Fruit fly (Drosophila melanogaster) whole organism, embryonic: ENCODE data around the gene sud1.
A peak's percentile ranks its signal among the peaks of the same experiment; 100 is the strongest.

Source experiments
- Atf-2 ChIP-seq: fragments of 200-800 bp; sonication (Bioruptor generic); optimal IDR thresholded peaks from 2 replicates; lab custom pipeline; 2016; ENCODE audit warnings: missing biosample characterization, missing genetic modification characterization
- Bdp1 ChIP-seq: fragments of 200-800 bp; sonication (Bioruptor generic); optimal IDR thresholded peaks from 3 replicates; lab custom pipeline; 2016; ENCODE audit warnings: missing biosample characterization, missing genetic modification characterization
- BtbVII ChIP-seq: fragments of 200-800 bp; sonication (Bioruptor generic); optimal IDR thresholded peaks from 3 replicates; lab custom pipeline; 2017; ENCODE audit warnings: missing biosample characterization, mild to moderate bottlenecking, missing genetic modification characterization
- CG10321 ChIP-seq: fragments of 200-800 bp; sonication (Bioruptor generic); IDR thresholded peaks from 2 replicates; pipeline ENCODE4 v1.3.6; 2022; ENCODE audit warnings: missing biosample characterization, missing genetic modification characterization
- CG10366 ChIP-seq: fragments of 200-800 bp; sonication (Bioruptor generic); IDR thresholded peaks from 2 replicates; pipeline ENCODE4 v1.3.6; 2022; ENCODE audit warnings: missing biosample characterization, missing genetic modification characterization
- CG12104 ChIP-seq: fragments of 200-800 bp; sonication (Bioruptor generic); optimal IDR thresholded peaks from 3 replicates; lab custom pipeline; 2016; ENCODE audit warnings: missing biosample characterization, missing genetic modification characterization
- CG17612 ChIP-seq: fragments of 200-800 bp; sonication (Bioruptor generic); IDR thresholded peaks from 2 replicates; pipeline ENCODE4 v1.3.6; 2022; ENCODE audit warnings: missing biosample characterization, missing genetic modification characterization
- CG1792 ChIP-seq: fragments of 200-800 bp; sonication (Bioruptor generic); optimal IDR thresholded peaks from 2 replicates; lab custom pipeline; 2016; ENCODE audit warnings: missing biosample characterization, missing genetic modification characterization
- CG32772 ChIP-seq: fragments of 200-800 bp; sonication (Bioruptor generic); IDR thresholded peaks from 2 replicates; pipeline ENCODE4 v1.3.6; 2022; ENCODE audit warnings: missing biosample characterization, missing genetic modification characterization
- CG42726 ChIP-seq: fragments of 200-800 bp; sonication (Bioruptor generic); IDR thresholded peaks from 2 replicates; pipeline ENCODE4 v1.3.6; 2022; ENCODE audit warnings: missing biosample characterization, missing genetic modification characterization; ENCODE audit not compliant: partially characterized antibody
- CG4730 ChIP-seq: fragments of 200-800 bp; sonication (Bioruptor generic); IDR thresholded peaks from 2 replicates; pipeline ENCODE4 v1.3.6; 2022; ENCODE audit warnings: missing biosample characterization, missing genetic modification characterization
- CG7372 ChIP-seq: fragments of 200-800 bp; sonication (Bioruptor generic); IDR thresholded peaks from 2 replicates; pipeline ENCODE4 v1.3.6; 2022; ENCODE audit warnings: missing biosample characterization, missing genetic modification characterization
- CG9437 ChIP-seq: fragments of 200-800 bp; sonication (Bioruptor generic); optimal IDR thresholded peaks from 2 replicates; lab custom pipeline; 2018; ENCODE audit warnings: missing biosample characterization, mild to moderate bottlenecking, missing genetic modification characterization
- Drgx ChIP-seq: fragments of 200-800 bp; sonication (Bioruptor generic); IDR thresholded peaks from 2 replicates; pipeline ENCODE4 v1.3.6; 2022; ENCODE audit warnings: missing biosample characterization, missing genetic modification characterization
- Fer3 ChIP-seq: fragments of 200-800 bp; sonication (Bioruptor generic); optimal IDR thresholded peaks from 2 replicates; lab custom pipeline; 2018; ENCODE audit warnings: missing biosample characterization, mild to moderate bottlenecking, missing genetic modification characterization, moderate library complexity
- Gsc ChIP-seq: fragments of 200-800 bp; sonication (Bioruptor generic); IDR thresholded peaks from 2 replicates; pipeline ENCODE4 v1.3.6; 2022; ENCODE audit warnings: missing biosample characterization, missing genetic modification characterization
- HmgD ChIP-seq: fragments of 200-800 bp; sonication (Bioruptor generic); optimal IDR thresholded peaks from 3 replicates; lab custom pipeline; 2016; ENCODE audit warnings: missing biosample characterization, missing genetic modification characterization
- Lpt ChIP-seq: fragments of >200 bp; optimal IDR thresholded peaks from 2 replicates; lab custom pipeline; 2018; ENCODE audit warnings: missing biosample characterization, missing genetic modification characterization
- MBD-R2 ChIP-seq: fragments of 200-800 bp; sonication (Bioruptor generic); IDR thresholded peaks from 2 replicates; pipeline ENCODE4 v1.3.6; 2022; ENCODE audit warnings: missing biosample characterization, missing genetic modification characterization
- Mrtf ChIP-seq: fragments of 200-800 bp; sonication (Bioruptor generic); IDR thresholded peaks from 3 replicates; pipeline ENCODE4 v1.3.6; 2022; ENCODE audit warnings: missing biosample characterization, missing genetic modification characterization
- Myb ChIP-seq: fragments of 200-800 bp; sonication (Bioruptor generic); optimal IDR thresholded peaks from 2 replicates; lab custom pipeline; 2016; ENCODE audit warnings: missing biosample characterization, missing genetic modification characterization
- Ravus ChIP-seq: fragments of 200-800 bp; sonication (Bioruptor generic); IDR thresholded peaks from 2 replicates; pipeline ENCODE4 v1.3.6; 2022; ENCODE audit warnings: missing biosample characterization, missing genetic modification characterization
- Trl ChIP-seq, 3 experiments: fragments of >200 bp in 2 of 3; fragments of 200-800 bp in 1 of 3; sonication (Bioruptor generic) in 1 of 3; optimal IDR thresholded peaks; 2 replicates in 1 of 3; 3 replicates in 2 of 3; lab custom pipeline; 2016 to 2017; ENCODE audit warnings: missing biosample characterization in 1 of 3, missing genetic modification characterization in 1 of 3
- al ChIP-seq: fragments of 200-800 bp; sonication (Bioruptor generic); IDR thresholded peaks from 2 replicates; pipeline ENCODE4 v1.3.6; 2022; ENCODE audit warnings: missing biosample characterization, missing genetic modification characterization
- bcd ChIP-seq: fragments of 200-800 bp; sonication (Bioruptor generic); optimal IDR thresholded peaks from 2 replicates; lab custom pipeline; 2017; ENCODE audit warnings: missing biosample characterization, mild to moderate bottlenecking, missing genetic modification characterization
- bowl ChIP-seq: fragments of 200-800 bp; sonication (Bioruptor generic); IDR thresholded peaks from 2 replicates; pipeline ENCODE4 v1.3.6; 2022; ENCODE audit warnings: missing biosample characterization, missing genetic modification characterization
- caup ChIP-seq: fragments of 200-800 bp; sonication (Bioruptor generic); optimal IDR thresholded peaks from 3 replicates; lab custom pipeline; 2017; ENCODE audit warnings: missing biosample characterization, mild to moderate bottlenecking, missing genetic modification characterization, moderate library complexity; ENCODE audit not compliant: severe bottlenecking
- cg ChIP-seq: fragments of 200-800 bp; sonication (Bioruptor generic); optimal IDR thresholded peaks from 3 replicates; lab custom pipeline; 2019; ENCODE audit warnings: missing biosample characterization, mild to moderate bottlenecking, missing genetic modification characterization, moderate library complexity
- ci ChIP-seq: fragments of 200-800 bp; sonication (Bioruptor generic); IDR thresholded peaks from 3 replicates; pipeline ENCODE4 v1.3.6; 2022; ENCODE audit warnings: missing biosample characterization, missing genetic modification characterization
- crol ChIP-seq: fragments of 200-800 bp; sonication (Bioruptor generic); IDR thresholded peaks from 2 replicates; pipeline ENCODE4 v1.3.6; 2022; ENCODE audit warnings: missing biosample characterization, missing genetic modification characterization
- crp ChIP-seq, 2 experiments: fragments of 200-800 bp; sonication (Bioruptor generic); optimal IDR thresholded peaks; 2 replicates in 1 of 2; 3 replicates in 1 of 2; lab custom pipeline; 2017; ENCODE audit warnings: missing biosample characterization in 2 of 2, missing genetic modification characterization in 2 of 2, mild to moderate bottlenecking in 1 of 2, moderate library complexity in 1 of 2
- dpn ChIP-seq, 2 experiments: fragments of 200-800 bp; sonication (Bioruptor generic); optimal IDR thresholded peaks; 3 replicates each; lab custom pipeline; 2016; ENCODE audit warnings: missing biosample characterization in 2 of 2, missing genetic modification characterization in 2 of 2
- ems ChIP-seq: fragments of 200-800 bp; sonication (Bioruptor generic); optimal IDR thresholded peaks from 3 replicates; lab custom pipeline; 2016; ENCODE audit warnings: missing biosample characterization, missing genetic modification characterization
- grn ChIP-seq: fragments of 200-800 bp; sonication (Bioruptor generic); optimal IDR thresholded peaks from 3 replicates; lab custom pipeline; 2017; ENCODE audit warnings: missing biosample characterization, missing genetic modification characterization
- gro ChIP-seq: fragments of 200-800 bp; sonication (Bioruptor generic); optimal IDR thresholded peaks from 2 replicates; lab custom pipeline; 2016; ENCODE audit warnings: missing biosample characterization, missing genetic modification characterization
- hth ChIP-seq: fragments of >200 bp; optimal IDR thresholded peaks from 2 replicates; lab custom pipeline; 2017; ENCODE audit warnings: inconsistent platforms
- ken ChIP-seq: fragments of 200-800 bp; sonication (Bioruptor generic); IDR thresholded peaks from 3 replicates; pipeline ENCODE4 v1.3.6; 2022; ENCODE audit warnings: missing biosample characterization, missing genetic modification characterization
- lov ChIP-seq, 2 experiments: fragments of 200-800 bp in 1 of 2; fragments of >200 bp in 1 of 2; sonication (Bioruptor generic) in 1 of 2; IDR thresholded peaks in 1 of 2; optimal IDR thresholded peaks in 1 of 2; 2 replicates in 1 of 2; 3 replicates in 1 of 2; pipeline versions ENCODE4 v1.3.6 to Lab custom; 2017 to 2022; ENCODE audit warnings: missing biosample characterization in 1 of 2, missing genetic modification characterization in 1 of 2
- nerfin-1 ChIP-seq: fragments of 200-800 bp; sonication (Bioruptor generic); optimal IDR thresholded peaks from 3 replicates; lab custom pipeline; 2019; ENCODE audit warnings: missing biosample characterization, mild to moderate bottlenecking, missing genetic modification characterization, moderate library complexity
- onecut ChIP-seq: fragments of 200-800 bp; sonication (Bioruptor generic); IDR thresholded peaks from 2 replicates; pipeline ENCODE4 v1.3.6; 2022; ENCODE audit warnings: missing biosample characterization, missing genetic modification characterization
- pfk ChIP-seq: fragments of 200-800 bp; sonication (Bioruptor generic); optimal IDR thresholded peaks from 2 replicates; lab custom pipeline; 2018; ENCODE audit warnings: missing biosample characterization, mild to moderate bottlenecking, missing genetic modification characterization, moderate library complexity
- scrt ChIP-seq: fragments of 200-800 bp; sonication (Bioruptor generic); optimal IDR thresholded peaks from 2 replicates; lab custom pipeline; 2018; ENCODE audit warnings: missing biosample characterization, mild to moderate bottlenecking, missing genetic modification characterization, moderate library complexity
- sd ChIP-seq: fragments of 200-800 bp; sonication (Bioruptor generic); optimal IDR thresholded peaks from 3 replicates; lab custom pipeline; 2018; ENCODE audit warnings: missing biosample characterization, mild to moderate bottlenecking, missing genetic modification characterization, moderate library complexity
- tll ChIP-seq, 2 experiments: fragments of 200-800 bp in 1 of 2; fragments of >200 bp in 1 of 2; sonication (Bioruptor generic) in 1 of 2; optimal IDR thresholded peaks; 2 replicates each; lab custom pipeline; 2017 to 2019; ENCODE audit warnings: missing biosample characterization in 2 of 2, missing genetic modification characterization in 2 of 2, mild to moderate bottlenecking in 1 of 2, moderate library complexity in 1 of 2
- trem ChIP-seq: fragments of 200-800 bp; optimal IDR thresholded peaks from 3 replicates; lab custom pipeline; 2019; ENCODE audit warnings: missing biosample characterization, mild to moderate bottlenecking, missing genetic modification characterization, moderate library complexity
- tup ChIP-seq: fragments of 200-800 bp; sonication (Bioruptor generic); optimal IDR thresholded peaks from 2 replicates; lab custom pipeline; 2016; ENCODE audit warnings: missing biosample characterization, mild to moderate bottlenecking, missing genetic modification characterization, moderate library complexity
- z ChIP-seq: fragments of 200-800 bp; sonication (Bioruptor generic); IDR thresholded peaks from 3 replicates; pipeline ENCODE4 v1.3.6; 2022; ENCODE audit warnings: missing biosample characterization, missing genetic modification characterization
- zen ChIP-seq: fragments of 200-800 bp; sonication (Bioruptor generic); optimal IDR thresholded peaks from 3 replicates; lab custom pipeline; 2018; ENCODE audit warnings: missing biosample characterization, mild to moderate bottlenecking, missing genetic modification characterization, moderate library complexity
- zfh2 ChIP-seq: fragments of 200-800 bp; sonication (Bioruptor generic); optimal IDR thresholded peaks from 2 replicates; lab custom pipeline; 2016; ENCODE audit warnings: missing biosample characterization, missing genetic modification characterization

The sud1 gene

DNA sequence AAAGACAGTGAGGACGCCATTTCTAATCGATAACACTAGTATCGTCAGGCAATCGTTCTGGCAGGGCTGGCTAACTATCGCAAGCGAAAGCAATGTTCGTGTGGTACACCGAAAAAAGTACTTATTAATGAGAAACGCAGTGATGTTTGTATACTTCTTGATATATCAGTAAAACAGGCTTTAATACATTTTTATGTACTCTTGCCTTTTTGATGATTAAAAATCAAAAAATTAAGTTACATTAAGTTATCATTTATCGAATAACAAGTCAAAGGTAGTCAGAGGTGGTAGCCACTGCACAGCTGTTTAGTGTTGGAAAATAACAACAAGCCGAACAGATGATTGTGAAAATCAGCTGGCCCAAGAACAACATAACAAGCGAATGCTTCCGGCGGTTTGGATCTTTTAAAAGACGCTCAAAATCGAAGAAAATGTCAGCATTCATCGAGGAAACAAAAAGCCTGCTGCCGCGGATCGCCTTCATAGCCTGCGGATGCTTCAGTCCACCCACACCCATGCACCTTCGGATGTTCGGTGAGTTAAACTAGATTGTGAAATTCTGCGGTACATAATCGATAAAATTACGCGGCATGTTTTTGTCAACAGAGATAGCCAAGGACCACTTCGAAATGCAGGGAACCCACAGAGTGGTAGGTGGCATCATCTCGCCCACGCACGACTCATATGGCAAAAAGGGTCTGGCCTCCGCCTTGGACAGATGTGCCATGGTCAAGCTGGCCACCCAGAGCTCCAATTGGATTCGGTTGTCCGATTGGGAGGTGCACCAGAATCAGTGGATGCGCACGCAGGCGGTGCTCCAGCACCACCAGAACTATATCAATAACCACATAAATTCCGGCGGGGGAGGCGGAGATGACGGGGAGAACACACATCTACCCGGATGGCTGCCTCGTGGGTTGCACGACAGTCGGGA is 27.5 kb upstream of the sud1 start, which contains the start of the genes ssh and Nmnat (continued):
- peak; percentile 98 to 100 for TF ChIP-seq crp (GFP tag; optimal IDR thresholded peaks at IDR 0.05; lab: Kevin White, UChicago)
- TF ChIP-seq tll (GFP tag; optimal IDR thresholded peaks at IDR 0.05; lab: Kevin White, UChicago) = peak; percentile 85 to 89
- peak; percentile 92 for TF ChIP-seq MBD-R2 (GFP tag; lab: Robert Waterston, UW)
- TF ChIP-seq CG1792 (GFP tag; lab: Kevin White, UChicago) = no peak
- TF ChIP-seq Bdp1 (GFP tag; lab: Kevin White, UChicago) = no peak
- TF ChIP-seq HmgD (GFP tag; lab: Kevin White, UChicago) = peak; percentile 6
- no peak for TF ChIP-seq lov (optimal IDR thresholded peaks at IDR 0.05; lab: Kevin White, UChicago)
- TF ChIP-seq lov (GFP tag; IDR thresholded peaks at IDR 0.05; lab: Robert Waterston, UW) = no peak
- no peak for TF ChIP-seq Trl (optimal IDR thresholded peaks at IDR 0.05; lab: Kevin White, UChicago)
- TF ChIP-seq Trl (GFP tag; optimal IDR thresholded peaks at IDR 0.05; lab: Kevin White, UChicago) = no peak
- TF ChIP-seq scrt (GFP tag; lab: Kevin White, UChicago) = no peak
- TF ChIP-seq Fer3 = no peak
- peak; percentile 57 for TF ChIP-seq gro (GFP tag; lab: Kevin White, UChicago)
- TF ChIP-seq al = 0 out of 2 replicates have a peak, but pooled peaks have one; percentile 36
- TF ChIP-seq Atf-2 (GFP tag; lab: Kevin White, UChicago) = peak; percentile 0
- TF ChIP-seq nerfin-1 (tag; lab: Kevin White, UChicago) = peak; percentile 33
- TF ChIP-seq CG12104 = no peak
- TF ChIP-seq CG32772 (GFP tag; lab: Robert Waterston, UW) = no peak
- peak; percentile 69 for TF ChIP-seq CG42726 (GFP tag; lab: Robert Waterston, UW)
- no peak for TF ChIP-seq hth (lab: Kevin White, UChicago)
- TF ChIP-seq ems (GFP tag; lab: Kevin White, UChicago) = peak; percentile 42
- TF ChIP-seq CG17612 (GFP tag; lab: Robert Waterston, UW) = no peak
- TF ChIP-seq crol (GFP tag; lab: Robert Waterston, UW) = no peak
- TF ChIP-seq CG7372 = no peak
- TF ChIP-seq CG10321 = no peak
- no peak for TF ChIP-seq ci
- no peak for TF ChIP-seq Gsc
- no peak for TF ChIP-seq ken (GFP tag; lab: Robert Waterston, UW)
- no peak for TF ChIP-seq Drgx (GFP tag; lab: Robert Waterston, UW)
- TF ChIP-seq onecut = peak; percentile 96
- TF ChIP-seq Lpt (GFP tag; lab: Kevin White, UChicago) = no peak
- TF ChIP-seq trem (tag; lab: Kevin White, UChicago) = peak; percentile 93
- TF ChIP-seq BtbVII (GFP tag; lab: Kevin White, UChicago) = no peak
- TF ChIP-seq zen (tag; lab: Kevin White, UChicago) = peak; percentile 56
- TF ChIP-seq CG4730 (GFP tag; lab: Robert Waterston, UW) = no peak
- no peak for TF ChIP-seq pfk (GFP tag; lab: Kevin White, UChicago)
- peak; percentile 16 for TF ChIP-seq caup (GFP tag; lab: Kevin White, UChicago)
- TF ChIP-seq z (GFP tag; lab: Robert Waterston, UW) = no peak
- no peak for TF ChIP-seq bowl
- TF ChIP-seq CG9437 (GFP tag; lab: Kevin White, UChicago) = peak; percentile 21
- TF ChIP-seq Mrtf (GFP tag; lab: Robert Waterston, UW) = no peak
- TF ChIP-seq sd (tag; lab: Kevin White, UChicago) = no peak
- peak; percentile 19 for TF ChIP-seq bcd (GFP tag; lab: Kevin White, UChicago)
- peak; percentile 67 for TF ChIP-seq Myb (GFP tag; lab: Kevin White, UChicago)
- no peak for TF ChIP-seq Ravus
- TF ChIP-seq cg = peak; percentile 37
- TF ChIP-seq dpn (GFP tag; optimal IDR thresholded peaks at IDR 0.05; lab: Kevin White, UChicago) = peak; percentile 34 to 56
- TF ChIP-seq zfh2 (GFP tag; lab: Kevin White, UChicago) = peak; percentile 42
- no peak for TF ChIP-seq tup (GFP tag; lab: Kevin White, UChicago)
- no peak for TF ChIP-seq grn (GFP tag; lab: Kevin White, UChicago)
- TF ChIP-seq CG10366 (GFP tag; lab: Robert Waterston, UW) = no peak
